Fruit fly (Drosophila melanogaster): ENCODE data around the gene sbm.
A peak's percentile ranks its signal among the peaks of the same experiment; 100 is the strongest.

Gene sbm

dm6 chrX:14634696-14635095 lies 32.3 kb upstream of the sbm start (continued):
- TF ChIP-seq CG2712 (tag; optimal IDR thresholded peaks at IDR 0.05) (peak; percentile 62), CG1792 (GFP tag; optimal IDR thresholded peaks at IDR 0.05) (no peak), bbx (GFP tag; IDR thresholded peaks at IDR 0.05; ENCODE audit: partially characterized antibody) (no peak), CG6813 (GFP tag; optimal IDR thresholded peaks at IDR 0.05) (no peak), wor (GFP tag; IDR thresholded peaks at IDR 0.05) (peak; percentile 36; the same call in 1 of the 2 replicates), CG7357 (GFP tag; IDR thresholded peaks at IDR 0.05) (peak; percentile 24; the same call in 1 of the 3 replicates), h (optimal IDR thresholded peaks at IDR 0.05) (no peak), CG1832 (GFP tag; optimal IDR thresholded peaks at IDR 0.05) (no peak), CG4360 (GFP tag; IDR thresholded peaks at IDR 0.05) (0 out of 2 replicates have a peak, but pooled peaks have one; percentile 12), CG14710 (tag; optimal IDR thresholded peaks at IDR 0.05) (peak; percentile 38), dm (GFP tag; optimal IDR thresholded peaks at IDR 0.05) (no peak), CG34376 (GFP tag; optimal IDR thresholded peaks at IDR 0.05) (no peak), NFAT (GFP tag; IDR thresholded peaks at IDR 0.05) (no peak), CG9932 (GFP tag; IDR thresholded peaks at IDR 0.05) (no peak), CG4730 (GFP tag; IDR thresholded peaks at IDR 0.05) (0 out of 2 replicates have a peak, but pooled peaks have one; percentile 6), Dref (GFP tag; IDR thresholded peaks at IDR 0.05) (no peak), CG10366 (GFP tag; IDR thresholded peaks at IDR 0.05) (peak; percentile 51; the same call in 1 of the 2 replicates), odd (GFP tag; optimal IDR thresholded peaks at IDR 0.05) (no peak), CTCF (GFP tag; optimal IDR thresholded peaks at IDR 0.05) (no peak), CG5953 (GFP tag; IDR thresholded peaks at IDR 0.05) (no peak), CG11723 (GFP tag; optimal IDR thresholded peaks at IDR 0.05) (no peak), pb (GFP tag; optimal IDR thresholded peaks at IDR 0.05) (no peak), ase (GFP tag; IDR thresholded peaks at IDR 0.05) (no peak), CG7745 (tag; optimal IDR thresholded peaks at IDR 0.05) (no peak), CG10462 (GFP tag; optimal IDR thresholded peaks at IDR 0.05) (no peak), CG6854 (GFP tag; optimal IDR thresholded peaks at IDR 0.05) (no peak), CG15269 (tag; optimal IDR thresholded peaks at IDR 0.05) (peak; percentile 70), shn (GFP tag; optimal IDR thresholded peaks at IDR 0.05) (no peak), sna (GFP tag; IDR thresholded peaks at IDR 0.05; ENCODE audit: partially characterized antibody) (no peak), scrt (GFP tag; optimal IDR thresholded peaks at IDR 0.05) (no peak), CG34224 (GFP tag; IDR thresholded peaks at IDR 0.05; ENCODE audit: partially characterized antibody) (no peak), CG10959 (GFP tag; IDR thresholded peaks at IDR 0.05) (no peak), fu2 (GFP tag; optimal IDR thresholded peaks at IDR 0.05) (no peak), CG14860 (GFP tag; IDR thresholded peaks at IDR 0.05; ENCODE audit: partially characterized antibody) (no peak), ftz-f1 (GFP tag; optimal IDR thresholded peaks at IDR 0.05) (no peak), bsh (GFP tag; optimal IDR thresholded peaks at IDR 0.05) (peak in 1 of 2 experiments; percentile 73), CG2678 (tag; optimal IDR thresholded peaks at IDR 0.05) (peak; percentile 67), CG18262 (tag; optimal IDR thresholded peaks at IDR 0.05) (peak; percentile 27), org-1 (GFP tag; optimal IDR thresholded peaks at IDR 0.05) (no peak), Dp (GFP tag; optimal IDR thresholded peaks at IDR 0.05) (no peak), TFAM (GFP tag; optimal IDR thresholded peaks at IDR 0.05) (no peak), CG43689 (GFP tag; IDR thresholded peaks at IDR 0.05) (no peak), dimm (GFP tag; IDR thresholded peaks at IDR 0.05) (no peak), z (GFP tag; IDR thresholded peaks at IDR 0.05) (no peak), CG7839 (tag; optimal IDR thresholded peaks at IDR 0.05) (peak; percentile 39), Sry-δ (GFP tag; optimal IDR thresholded peaks at IDR 0.05) (no peak), NfI (GFP tag; optimal IDR thresholded peaks at IDR 0.05) (peak; percentile 25), pho (GFP tag; optimal IDR thresholded peaks at IDR 0.05) (no peak), CG30431 (GFP tag; optimal IDR thresholded peaks at IDR 0.05) (no peak), HmgZ (tag; optimal IDR thresholded peaks at IDR 0.05) (no peak), fd102C (GFP tag; optimal IDR thresholded peaks at IDR 0.05) (no peak), HmgD (GFP tag; optimal IDR thresholded peaks at IDR 0.05) (no peak)
